Fruit fly (Drosophila melanogaster) S2 (cell line): ENCODE data around the gene CG43965.

Experiments used
- CG8478 ChIP-seq: fragments of >200 bp; optimal IDR thresholded peaks from 2 replicates; lab custom pipeline; 2018
- CTCF ChIP-seq, 2 experiments: fragments of >200 bp; optimal IDR thresholded peaks; 2 replicates each; lab custom pipeline; 2018

CG43965 gene

dm6 chr3L:8677774-8678173 is 47.8 kb downstream of the CG43965 start:
- TF ChIP-seq CTCF (optimal IDR thresholded peaks at IDR 0.05; lab: Kevin White, UChicago) (no peak), CG8478 (lab: Kevin White, UChicago) (no peak)

DNA sequence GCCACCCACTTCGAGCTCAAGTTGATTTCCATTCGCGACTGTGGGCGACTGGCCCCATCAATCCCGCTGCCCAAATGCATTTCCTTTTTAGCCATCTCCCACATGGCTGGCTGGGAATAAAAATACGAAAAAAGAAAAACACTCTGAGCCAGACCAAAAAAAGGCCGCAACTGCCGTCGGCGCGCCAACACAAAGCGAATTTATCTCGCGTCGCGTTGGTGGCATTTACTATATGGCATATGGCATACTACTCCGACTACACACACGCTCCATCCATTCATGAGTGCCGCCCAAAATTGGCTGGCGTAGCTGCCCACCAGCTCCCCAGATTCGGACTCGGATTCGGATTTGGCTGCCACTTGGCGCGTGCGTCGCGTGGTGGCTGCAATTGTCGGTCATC is 49.1 kb downstream of the CG43965 start:
- no peak for TF ChIP-seq CG8478 (lab: Kevin White, UChicago)
- TF ChIP-seq CTCF (optimal IDR thresholded peaks at IDR 0.05; lab: Kevin White, UChicago): no peak

DNA sequence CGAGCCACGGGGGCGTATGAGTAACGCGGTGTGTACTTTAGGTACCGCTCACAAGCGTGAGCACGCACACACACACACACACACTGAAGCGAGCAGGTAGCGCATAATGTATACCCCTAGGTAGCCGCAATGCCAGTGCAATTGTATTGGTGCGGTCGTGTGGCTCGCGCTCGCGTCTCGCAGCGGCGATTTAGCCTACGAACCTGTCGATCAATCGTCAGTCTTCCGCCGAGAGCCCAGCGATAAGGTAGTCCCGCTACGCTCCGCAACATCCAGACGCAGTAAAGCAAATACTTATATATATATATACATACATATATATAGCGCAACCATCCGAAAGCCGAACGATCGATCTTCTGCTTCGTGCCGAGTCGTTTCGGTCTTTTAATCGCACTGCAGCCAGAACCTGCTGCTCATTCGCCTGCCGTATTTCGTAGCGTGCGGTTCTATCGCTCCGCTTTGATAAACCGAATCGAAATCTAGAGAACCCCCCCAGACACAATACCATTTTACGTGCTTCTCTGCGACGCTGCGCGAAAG is 50.0 kb downstream of the CG43965 start, which contains the start of gene hry:
hry (plus strand) TSS at position 215 of the 540 bp plus-strand sequence.
- TF ChIP-seq CG8478 (lab: Kevin White, UChicago) (no peak), CTCF (optimal IDR thresholded peaks at IDR 0.05; lab: Kevin White, UChicago) (no peak)
